Worm (Caenorhabditis elegans) whole organism, L2 larva: ENCODE measurements around the gene hpr-17.

Experiments
- F13H6.1 ChIP-seq: sonication (generic microtip); optimal IDR thresholded peaks from 2 replicates; lab custom pipeline; 2016; ENCODE audit warnings: missing genetic modification characterization, missing compliant biosample characterization
- R02D3.7 ChIP-seq: fragments of 150-350 bp; optimal IDR thresholded peaks from 2 replicates; lab custom pipeline; 2014; ENCODE audit warnings: missing biosample characterization, missing genetic modification characterization
- Y55F3AM.14 ChIP-seq: fragments of 200-800 bp; sonication (Bioruptor generic); optimal IDR thresholded peaks from 2 replicates; lab custom pipeline; 2018; ENCODE audit warnings: mild to moderate bottlenecking, missing genetic modification characterization, missing compliant biosample characterization
- ZK546.5 ChIP-seq: sonication (generic microtip); optimal IDR thresholded peaks from 2 replicates; lab custom pipeline; 2017; ENCODE audit warnings: missing biosample characterization, missing genetic modification characterization
- alr-1 ChIP-seq: fragments of 150-350 bp; optimal IDR thresholded peaks from 2 replicates; lab custom pipeline; 2014; ENCODE audit warnings: missing biosample characterization, missing genetic modification characterization
- blmp-1 ChIP-seq: sonication (generic microtip); optimal IDR thresholded peaks from 2 replicates; lab custom pipeline; 2017; ENCODE audit warnings: missing genetic modification characterization, mild to moderate bottlenecking, missing compliant biosample characterization, antibody characterized with exemption, moderate library complexity; ENCODE audit not compliant: insufficient read depth
- ceh-82 ChIP-seq: fragments of 150-350 bp; optimal IDR thresholded peaks from 2 replicates; lab custom pipeline; 2014; ENCODE audit warnings: missing biosample characterization, missing genetic modification characterization
- crh-2 ChIP-seq: sonication (generic microtip); optimal IDR thresholded peaks from 2 replicates; lab custom pipeline; 2017; ENCODE audit warnings: missing biosample characterization, missing genetic modification characterization
- dmd-4 ChIP-seq: sonication (generic microtip); optimal IDR thresholded peaks from 2 replicates; lab custom pipeline; 2017; ENCODE audit warnings: missing biosample characterization, missing genetic modification characterization
- egl-27 ChIP-seq: sonication (generic microtip); optimal IDR thresholded peaks from 3 replicates; lab custom pipeline; 2017; ENCODE audit warnings: missing biosample characterization, missing genetic modification reagents, missing genetic modification characterization
- elt-1 ChIP-seq: fragments of 150-350 bp; optimal IDR thresholded peaks from 2 replicates; lab custom pipeline; 2014; ENCODE audit warnings: missing biosample characterization, missing genetic modification characterization
- elt-3 ChIP-seq: sonication (generic microtip); optimal IDR thresholded peaks from 2 replicates; lab custom pipeline; 2017; ENCODE audit warnings: missing biosample characterization, missing genetic modification characterization
- fos-1 ChIP-seq: fragments of 150-350 bp; optimal IDR thresholded peaks from 2 replicates; lab custom pipeline; 2014; ENCODE audit warnings: missing biosample characterization, missing genetic modification characterization
- gmeb-1 ChIP-seq: fragments of 150-350 bp; optimal IDR thresholded peaks from 2 replicates; lab custom pipeline; 2014; ENCODE audit warnings: missing biosample characterization, missing genetic modification characterization
- lin-11 ChIP-seq: fragments of 150-350 bp; sonication (generic microtip); optimal IDR thresholded peaks from 2 replicates; lab custom pipeline; 2014; ENCODE audit warnings: missing biosample characterization, missing genetic modification characterization, inconsistent platforms, mixed read lengths
- lin-13 ChIP-seq: fragments of 150-350 bp; optimal IDR thresholded peaks from 2 replicates; lab custom pipeline; 2014; ENCODE audit warnings: missing biosample characterization, missing genetic modification reagents, missing genetic modification characterization
- lin-39 ChIP-seq: fragments of 150-350 bp; optimal IDR thresholded peaks from 2 replicates; lab custom pipeline; 2014; ENCODE audit warnings: missing biosample characterization, missing genetic modification reagents, missing genetic modification characterization
- mab-5 ChIP-seq: fragments of 150-350 bp; optimal IDR thresholded peaks from 2 replicates; lab custom pipeline; 2014; ENCODE audit warnings: missing biosample characterization, missing genetic modification characterization
- mbf-1 ChIP-seq: sonication (generic microtip); optimal IDR thresholded peaks from 2 replicates; lab custom pipeline; 2017; ENCODE audit warnings: missing biosample characterization, missing genetic modification characterization
- mdl-1 ChIP-seq, 2 experiments: fragments of 150-350 bp in 1 of 2; sonication (generic microtip) in 1 of 2; optimal IDR thresholded peaks; 2 replicates each; lab custom pipeline; 2017; ENCODE audit warnings: missing biosample characterization in 2 of 2, missing genetic modification characterization in 2 of 2
- nhr-10 ChIP-seq: sonication (generic microtip); optimal IDR thresholded peaks from 2 replicates; lab custom pipeline; 2017; ENCODE audit warnings: missing biosample characterization, missing genetic modification characterization
- nhr-12 ChIP-seq: fragments of 150-350 bp; optimal IDR thresholded peaks from 2 replicates; lab custom pipeline; 2014; ENCODE audit warnings: missing biosample characterization, missing genetic modification characterization
- nhr-129 ChIP-seq: fragments of 150-350 bp; optimal IDR thresholded peaks from 2 replicates; lab custom pipeline; 2014; ENCODE audit warnings: missing biosample characterization, missing genetic modification characterization
- nhr-23 ChIP-seq: fragments of 150-350 bp; optimal IDR thresholded peaks from 2 replicates; lab custom pipeline; 2014; ENCODE audit warnings: missing biosample characterization, missing genetic modification reagents, missing genetic modification characterization
- nhr-237 ChIP-seq: fragments of 150-350 bp; optimal IDR thresholded peaks from 2 replicates; lab custom pipeline; 2014; ENCODE audit warnings: missing biosample characterization, missing genetic modification characterization
- nhr-25 ChIP-seq: fragments of 150-350 bp; sonication (generic microtip); optimal IDR thresholded peaks from 3 replicates; lab custom pipeline; 2014; ENCODE audit warnings: missing biosample characterization, missing genetic modification characterization
- nhr-77 ChIP-seq: fragments of 150-350 bp; optimal IDR thresholded peaks from 2 replicates; lab custom pipeline; 2014; ENCODE audit warnings: missing biosample characterization, missing genetic modification characterization
- sem-4 ChIP-seq: fragments of 150-350 bp; optimal IDR thresholded peaks from 2 replicates; lab custom pipeline; 2014; ENCODE audit warnings: missing biosample characterization, missing genetic modification reagents, missing genetic modification characterization
- skn-1 ChIP-seq: sonication (generic microtip); optimal IDR thresholded peaks from 2 replicates; lab custom pipeline; 2017; ENCODE audit warnings: missing biosample characterization, missing genetic modification characterization
- sma-3 ChIP-seq: sonication (generic microtip); optimal IDR thresholded peaks from 2 replicates; lab custom pipeline; 2016; ENCODE audit warnings: missing genetic modification reagents, missing genetic modification characterization, missing compliant biosample characterization
- sma-9 ChIP-seq, 2 experiments: fragments of 150-350 bp in 1 of 2; sonication (generic microtip) in 1 of 2; optimal IDR thresholded peaks; 2 replicates each; lab custom pipeline; 2014 to 2016; ENCODE audit warnings: missing genetic modification characterization in 2 of 2, mild to moderate bottlenecking in 1 of 2, missing biosample characterization in 1 of 2, missing compliant biosample characterization in 1 of 2, missing genetic modification reagents in 1 of 2, moderate library complexity in 1 of 2
- snpc-4 ChIP-seq: fragments of 150-350 bp; optimal IDR thresholded peaks from 2 replicates; lab custom pipeline; 2014; ENCODE audit warnings: missing biosample characterization, missing genetic modification characterization
- unc-39 ChIP-seq: fragments of 150-350 bp; optimal IDR thresholded peaks from 2 replicates; lab custom pipeline; 2014; ENCODE audit warnings: missing biosample characterization, missing genetic modification characterization
- unc-55 ChIP-seq: fragments of 150-350 bp; sonication (generic microtip); optimal IDR thresholded peaks from 3 replicates; lab custom pipeline; 2014; ENCODE audit warnings: missing biosample characterization, missing genetic modification reagents, missing genetic modification characterization
- ztf-1 ChIP-seq: fragments of 200-800 bp; sonication (Bioruptor generic); conservative IDR thresholded peaks from 2 replicates; pipeline ENCODE4 v1.3.6; 2022; ENCODE audit warnings: missing genetic modification characterization, missing compliant biosample characterization
- ztf-4 ChIP-seq: fragments of 150-350 bp; optimal IDR thresholded peaks from 2 replicates; lab custom pipeline; 2014; ENCODE audit warnings: missing biosample characterization, missing genetic modification characterization

The hpr-17 gene

DNA sequence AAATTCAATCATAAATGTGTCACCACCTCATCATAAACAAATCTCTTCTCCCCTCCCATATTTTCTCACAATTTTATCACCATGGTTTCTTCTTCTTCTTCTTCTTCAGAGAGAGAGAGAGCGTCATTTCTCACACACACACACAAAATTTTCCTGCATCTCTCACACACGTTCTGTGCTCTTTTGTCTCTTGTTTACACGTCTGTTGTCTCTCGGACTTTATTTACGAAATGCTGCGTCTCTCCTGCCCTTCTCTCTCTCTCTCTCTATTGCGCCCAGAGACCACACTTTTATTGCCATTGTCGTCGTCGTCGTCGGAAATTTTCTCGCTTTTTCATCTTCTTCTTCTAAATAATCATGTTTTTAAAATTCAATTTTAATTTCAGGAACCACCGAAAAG is 38.3 kb upstream of the hpr-17 start, which contains the start of gene lec-1 (continued):
- TF ChIP-seq R02D3.7: no peak
- no peak for TF ChIP-seq mdl-1 (tag; optimal IDR thresholded peaks at IDR 0.05; lab: Kevin White, UChicago)
- peak; percentile 49 for TF ChIP-seq mab-5
- no peak for TF ChIP-seq nhr-23 (tag; lab: Kevin White, UChicago)
- no peak for TF ChIP-seq dmd-4 (tag; lab: Kevin White, UChicago)
- TF ChIP-seq nhr-25 (tag; lab: Kevin White, UChicago): peak; percentile 5
- no peak for TF ChIP-seq nhr-10 (tag; lab: Kevin White, UChicago)
- no peak for TF ChIP-seq alr-1 (tag; lab: Kevin White, UChicago)
- TF ChIP-seq fos-1: peak; percentile 80
- no peak for TF ChIP-seq elt-1 (tag; lab: Kevin White, UChicago)
- no peak for TF ChIP-seq ceh-82 (tag; lab: Kevin White, UChicago)
- TF ChIP-seq ZK546.5 (tag; lab: Kevin White, UChicago): no peak
- no peak for TF ChIP-seq nhr-237 (tag; lab: Kevin White, UChicago)
- TF ChIP-seq skn-1: no peak
- peak; percentile 73 for TF ChIP-seq sem-4
- TF ChIP-seq ztf-4 (tag; lab: Kevin White, UChicago): no peak
- TF ChIP-seq egl-27 (tag; lab: Kevin White, UChicago): no peak
- no peak for TF ChIP-seq unc-39 (tag; lab: Kevin White, UChicago)
- no peak for TF ChIP-seq elt-3 (tag; lab: Kevin White, UChicago)
- TF ChIP-seq lin-39: no peak
- peak; percentile 0 for TF ChIP-seq sma-3

ce11 chrII:13193563-13194103 is 36.8 kb upstream of the hpr-17 start:
- TF ChIP-seq Y55F3AM.14 (GFP tag; lab: Kevin White, UChicago): no peak
- no peak for TF ChIP-seq lin-13
- TF ChIP-seq nhr-12 (tag; lab: Kevin White, UChicago): no peak
- TF ChIP-seq fos-1: no peak
- no peak for TF ChIP-seq ztf-4 (tag; lab: Kevin White, UChicago)
- TF ChIP-seq sma-9 (GFP tag; optimal IDR thresholded peaks at IDR 0.05; lab: Kevin White, UChicago): peak; percentile 14
- TF ChIP-seq sma-9 (tag; optimal IDR thresholded peaks at IDR 0.05; lab: Kevin White, UChicago): no peak
- TF ChIP-seq blmp-1: peak; percentile 5
- TF ChIP-seq elt-3 (tag; lab: Kevin White, UChicago): no peak
- TF ChIP-seq lin-11 (tag; lab: Kevin White, UChicago): no peak
- TF ChIP-seq nhr-129 (tag; lab: Kevin White, UChicago): peak; percentile 10
- peak; percentile 27 for TF ChIP-seq F13H6.1 (tag; lab: Kevin White, UChicago)
- TF ChIP-seq sem-4: no peak
- no peak for TF ChIP-seq ceh-82 (tag; lab: Kevin White, UChicago)
- TF ChIP-seq nhr-77 (tag; lab: Kevin White, UChicago): no peak
- TF ChIP-seq elt-1 (tag; lab: Kevin White, UChicago): no peak

DNA sequence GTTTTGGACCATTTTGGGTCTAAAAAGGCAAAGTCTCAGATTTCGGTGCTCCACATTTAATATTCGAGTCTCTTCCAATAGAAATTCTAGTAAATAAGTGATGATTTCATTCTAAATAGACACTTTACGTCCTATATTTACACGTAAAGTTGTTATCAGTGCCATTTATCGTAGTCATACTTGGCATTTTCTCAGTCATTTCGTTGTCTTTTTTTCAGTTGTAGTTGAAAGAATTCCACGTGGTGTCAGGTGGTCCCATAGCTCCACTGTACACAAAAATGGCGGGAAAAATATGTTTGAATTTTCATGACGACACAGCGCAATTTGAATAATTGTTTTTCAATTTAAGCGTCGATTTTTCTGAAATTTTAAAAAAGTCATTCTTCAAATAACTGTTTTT is 33.6 kb upstream of the hpr-17 start:
- TF ChIP-seq mbf-1 (tag; lab: Kevin White, UChicago) (no peak), F13H6.1 (tag; lab: Kevin White, UChicago) (no peak), crh-2 (tag; lab: Kevin White, UChicago) (peak; percentile 77), nhr-129 (tag; lab: Kevin White, UChicago) (no peak), sma-9 (GFP tag; optimal IDR thresholded peaks at IDR 0.05; lab: Kevin White, UChicago) (peak; percentile 11), sma-9 (tag; optimal IDR thresholded peaks at IDR 0.05; lab: Kevin White, UChicago) (no peak), lin-11 (tag; lab: Kevin White, UChicago) (no peak), snpc-4 (tag; lab: Kevin White, UChicago) (no peak), gmeb-1 (tag; lab: Kevin White, UChicago) (peak; percentile 5), lin-13 (no peak), ZK546.5 (tag; lab: Kevin White, UChicago) (no peak), elt-1 (tag; lab: Kevin White, UChicago) (no peak), ztf-1 (GFP tag; lab: Robert Waterston, UW) (no peak), blmp-1 (no peak), ceh-82 (tag; lab: Kevin White, UChicago) (no peak), fos-1 (peak; percentile 72), nhr-77 (tag; lab: Kevin White, UChicago) (no peak), nhr-10 (tag; lab: Kevin White, UChicago) (no peak), unc-55 (no peak)
- TF ChIP-seq, all 48 proteins: peak for 4
